Fruit fly (Drosophila melanogaster) whole organism, adult: Measurements from ENCODE around the gene fal.

Source experiments
- CG14711 ChIP-seq: fragments of 200-800 bp; sonication (Bioruptor generic); optimal IDR thresholded peaks from 2 replicates; lab custom pipeline; 2018; ENCODE audit warnings: missing biosample characterization, mild to moderate bottlenecking, missing genetic modification characterization, moderate library complexity
- CG1620 ChIP-seq: fragments of 200-800 bp; sonication (Bioruptor generic); optimal IDR thresholded peaks from 2 replicates; lab custom pipeline; 2016; ENCODE audit warnings: missing biosample characterization, missing genetic modification characterization
- CG7101 ChIP-seq: fragments of 200-800 bp; sonication (Bioruptor generic); optimal IDR thresholded peaks from 2 replicates; lab custom pipeline; 2018; ENCODE audit warnings: missing biosample characterization, mild to moderate bottlenecking, missing genetic modification characterization, moderate library complexity
- Crg-1 ChIP-seq: fragments of 200-800 bp; sonication (Bioruptor generic); optimal IDR thresholded peaks from 2 replicates; lab custom pipeline; 2016; ENCODE audit warnings: missing biosample characterization, missing genetic modification characterization
- ovo ChIP-seq: fragments of 200-800 bp; sonication (Bioruptor generic); optimal IDR thresholded peaks from 2 replicates; lab custom pipeline; 2016; ENCODE audit warnings: missing biosample characterization, missing genetic modification characterization

DNA sequence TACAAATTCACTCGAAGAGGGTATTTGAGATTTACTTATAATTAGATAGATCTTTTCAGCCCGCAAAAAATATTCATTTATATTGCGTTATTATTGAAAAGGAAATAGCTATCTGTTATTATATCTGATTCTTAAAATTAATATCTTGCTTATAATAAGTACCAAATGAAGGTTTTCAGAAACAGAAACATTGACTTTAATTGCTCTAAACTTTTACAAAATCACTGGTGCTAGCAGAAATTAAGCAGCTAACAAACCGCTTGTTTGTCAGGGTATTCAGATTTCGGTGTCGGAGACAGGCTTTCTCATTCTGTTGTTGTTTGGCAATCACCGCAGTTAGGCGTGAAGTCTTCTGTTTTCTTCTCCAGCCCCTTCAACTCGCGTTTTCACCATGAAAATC, 22.3 kb downstream of the fal start:
- TF ChIP-seq CG14711 (no peak), CG1620 (GFP tag; lab: Kevin White, UChicago) (no peak), ovo (GFP tag; lab: Kevin White, UChicago) (no peak), Crg-1 (GFP tag; lab: Kevin White, UChicago) (no peak), CG7101 (tag; lab: Kevin White, UChicago) (no peak)
